Worm (Caenorhabditis elegans): Measurements from ENCODE around the gene T05G5.1.

- TF ChIP-seq blmp-1 (tag; optimal IDR thresholded peaks at IDR 0.05; ENCODE audit: insufficient read depth): no peak
- TF ChIP-seq nhr-23 (tag; optimal IDR thresholded peaks at IDR 0.05): no peak
- no peak for TF ChIP-seq sma-9 (GFP tag; optimal IDR thresholded peaks at IDR 0.05)
- TF ChIP-seq sma-9 (tag; optimal IDR thresholded peaks at IDR 0.05): no peak
- TF ChIP-seq unc-62 (GFP tag; optimal IDR thresholded peaks at IDR 0.05): no peak
- no peak for TF ChIP-seq unc-39 (tag; optimal IDR thresholded peaks at IDR 0.05)
- no peak for TF ChIP-seq ztf-11 (tag; optimal IDR thresholded peaks at IDR 0.05)
- no peak for TF ChIP-seq nhr-12 (tag; optimal IDR thresholded peaks at IDR 0.05)
- no peak for TF ChIP-seq R02D3.7 (tag; optimal IDR thresholded peaks at IDR 0.05)
- TF ChIP-seq nhr-237 (tag; optimal IDR thresholded peaks at IDR 0.05): no peak
- no peak for TF ChIP-seq lin-39 (tag; optimal IDR thresholded peaks at IDR 0.05)
- TF ChIP-seq mdl-1 (tag; optimal IDR thresholded peaks at IDR 0.05): no peak
- TF ChIP-seq aly-2 (tag; optimal IDR thresholded peaks at IDR 0.05): no peak
- TF ChIP-seq sma-3 (GFP tag; optimal IDR thresholded peaks at IDR 0.05): no peak
Observed at ce11 chrIII:9713862-9714261, 29.3 kb downstream of the T05G5.1 start, which contains the start of gene ncx-6.

Data from whole organism, L2 larva.